Worm (Caenorhabditis elegans) whole organism, L2 larva: Measurements from ENCODE around the gene K09C8.2.

Source experiments
- dmd-4 ChIP-seq: sonication (generic microtip); optimal IDR thresholded peaks from 2 replicates; lab custom pipeline; 2017; ENCODE audit warnings: missing biosample characterization, missing genetic modification characterization
- fos-1 ChIP-seq: fragments of 150-350 bp; optimal IDR thresholded peaks from 2 replicates; lab custom pipeline; 2014; ENCODE audit warnings: missing biosample characterization, missing genetic modification characterization
- unc-62 ChIP-seq: fragments of 150-350 bp; optimal IDR thresholded peaks from 2 replicates; lab custom pipeline; 2014; ENCODE audit warnings: missing biosample characterization, missing genetic modification reagents, missing genetic modification characterization

DNA sequence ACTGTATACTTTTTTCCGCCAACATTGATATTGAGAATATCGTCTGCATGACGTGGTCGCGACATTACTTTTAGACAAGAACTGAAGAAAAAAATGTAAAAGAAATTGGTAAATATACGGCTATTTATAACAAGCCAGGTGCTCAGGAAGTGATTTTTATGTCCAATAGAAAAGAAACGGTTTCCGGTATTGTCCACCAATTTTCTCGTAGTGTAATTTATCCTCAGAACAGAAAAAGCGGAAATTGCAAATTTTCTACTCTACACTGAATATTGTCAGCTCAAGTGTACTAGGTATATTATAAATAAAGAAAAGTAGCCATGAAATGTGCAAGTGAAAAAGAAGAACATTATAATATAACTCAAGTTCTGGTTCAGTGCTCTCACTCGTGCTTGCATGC is 39.9 kb downstream of the K09C8.2 start, which contains the start of gene F59F3.6:
- no peak for TF ChIP-seq dmd-4 (tag; lab: Kevin White, UChicago)
- no peak for TF ChIP-seq unc-62
- no peak for TF ChIP-seq fos-1 (tag; lab: Kevin White, UChicago)
